Fruit fly (Drosophila melanogaster) whole organism, embryonic: ENCODE data around the gene CG11030.

ENCODE experiments used
- Ada2b ChIP-seq: fragments of 200-800 bp; sonication (Bioruptor generic); IDR thresholded peaks from 2 replicates; pipeline ENCODE4 v1.3.6; 2022; ENCODE audit warnings: missing biosample characterization, missing genetic modification characterization
- Adf1 ChIP-seq: fragments of 200-800 bp; sonication (Bioruptor generic); IDR thresholded peaks from 2 replicates; pipeline ENCODE4 v1.3.6; 2022; ENCODE audit warnings: missing biosample characterization, missing genetic modification characterization
- Antp ChIP-seq: fragments of 200-800 bp; sonication (Bioruptor generic); optimal IDR thresholded peaks from 3 replicates; lab custom pipeline; 2016; ENCODE audit warnings: missing biosample characterization, missing genetic modification characterization
- CG12219 ChIP-seq: fragments of 200-800 bp; sonication (Bioruptor generic); optimal IDR thresholded peaks from 3 replicates; lab custom pipeline; 2018; ENCODE audit warnings: missing biosample characterization, mild to moderate bottlenecking, missing genetic modification characterization
- CG13624 ChIP-seq: fragments of 200-800 bp; sonication (Bioruptor generic); optimal IDR thresholded peaks from 2 replicates; lab custom pipeline; 2016; ENCODE audit warnings: missing biosample characterization, missing genetic modification characterization
- CG13775 ChIP-seq: fragments of 200-800 bp; sonication (Bioruptor generic); optimal IDR thresholded peaks from 3 replicates; lab custom pipeline; 2017; ENCODE audit warnings: missing biosample characterization, mild to moderate bottlenecking, missing genetic modification characterization
- CG18619 ChIP-seq: fragments of 200-800 bp; sonication (Bioruptor generic); optimal IDR thresholded peaks from 3 replicates; lab custom pipeline; 2017; ENCODE audit warnings: missing biosample characterization, mild to moderate bottlenecking, missing genetic modification characterization
- CG2129 ChIP-seq: fragments of 200-800 bp; sonication (Bioruptor generic); IDR thresholded peaks from 2 replicates; pipeline ENCODE4 v1.3.6; 2022; ENCODE audit warnings: missing biosample characterization, missing genetic modification characterization; ENCODE audit not compliant: partially characterized antibody
- CG2678 ChIP-seq: fragments of 200-800 bp; sonication (Bioruptor generic); optimal IDR thresholded peaks from 3 replicates; lab custom pipeline; 2019; ENCODE audit warnings: missing biosample characterization, mild to moderate bottlenecking, missing genetic modification characterization, moderate library complexity
- CG42726 ChIP-seq: fragments of 200-800 bp; sonication (Bioruptor generic); IDR thresholded peaks from 2 replicates; pipeline ENCODE4 v1.3.6; 2022; ENCODE audit warnings: missing biosample characterization, missing genetic modification characterization; ENCODE audit not compliant: partially characterized antibody
- CG4282 ChIP-seq: fragments of 200-800 bp; sonication (Bioruptor generic); optimal IDR thresholded peaks from 2 replicates; lab custom pipeline; 2016; ENCODE audit warnings: missing biosample characterization, missing genetic modification characterization
- CG43689 ChIP-seq: fragments of 200-800 bp; sonication (Bioruptor generic); IDR thresholded peaks from 2 replicates; pipeline ENCODE4 v1.3.6; 2022; ENCODE audit warnings: missing biosample characterization, missing genetic modification characterization
- CG5245 ChIP-seq: fragments of 200-800 bp; sonication (Bioruptor generic); optimal IDR thresholded peaks from 3 replicates; lab custom pipeline; 2016; ENCODE audit warnings: missing biosample characterization, missing genetic modification characterization
- CG6175 ChIP-seq: fragments of 200-800 bp; sonication (Bioruptor generic); IDR thresholded peaks from 3 replicates; pipeline ENCODE4 v1.3.6; 2022; ENCODE audit warnings: missing biosample characterization, missing genetic modification characterization
- CG6854 ChIP-seq: fragments of 200-800 bp; sonication (Bioruptor generic); optimal IDR thresholded peaks from 3 replicates; lab custom pipeline; 2017; ENCODE audit warnings: missing biosample characterization, mild to moderate bottlenecking, missing genetic modification characterization
- CG8944 ChIP-seq: fragments of 200-800 bp; sonication (Bioruptor generic); optimal IDR thresholded peaks from 3 replicates; lab custom pipeline; 2016; ENCODE audit warnings: missing biosample characterization, missing genetic modification characterization
- CG9727 ChIP-seq: fragments of 200-800 bp; sonication (Bioruptor generic); optimal IDR thresholded peaks from 3 replicates; lab custom pipeline; 2017; ENCODE audit warnings: missing biosample characterization, mild to moderate bottlenecking, missing genetic modification characterization
- CkIIα-i1 ChIP-seq: fragments of 200-800 bp; sonication (Bioruptor generic); IDR thresholded peaks from 2 replicates; pipeline ENCODE4 v1.3.6; 2022; ENCODE audit warnings: missing biosample characterization, missing genetic modification characterization
- Dref ChIP-seq: fragments of 200-800 bp; sonication (Bioruptor generic); IDR thresholded peaks from 2 replicates; pipeline ENCODE4 v1.3.6; 2022; ENCODE audit warnings: missing biosample characterization, missing genetic modification characterization
- GATAe ChIP-seq: fragments of 200-800 bp; sonication (Bioruptor generic); conservative IDR thresholded peaks from 2 replicates; pipeline ENCODE4 v1.3.6; 2022; ENCODE audit warnings: missing biosample characterization, missing genetic modification characterization
- H2.0 ChIP-seq: fragments of 200-800 bp; sonication (Bioruptor generic); IDR thresholded peaks from 2 replicates; pipeline ENCODE4 v1.3.6; 2022; ENCODE audit warnings: missing biosample characterization, missing genetic modification characterization
- MTF-1 ChIP-seq: fragments of 200-800 bp; sonication (Bioruptor generic); optimal IDR thresholded peaks from 2 replicates; lab custom pipeline; 2018; ENCODE audit warnings: missing biosample characterization, mild to moderate bottlenecking, missing genetic modification characterization, borderline replicate concordance
- Max ChIP-seq: fragments of 200-800 bp; sonication (Bioruptor generic); optimal IDR thresholded peaks from 2 replicates; lab custom pipeline; 2016; ENCODE audit warnings: missing biosample characterization, mild to moderate bottlenecking, missing genetic modification characterization
- Mes4 ChIP-seq: fragments of 200-800 bp; sonication (Bioruptor generic); optimal IDR thresholded peaks from 2 replicates; lab custom pipeline; 2016; ENCODE audit warnings: missing biosample characterization, missing genetic modification characterization
- Nf-YB ChIP-seq: fragments of 200-800 bp; sonication (Bioruptor generic); optimal IDR thresholded peaks from 3 replicates; lab custom pipeline; 2019; ENCODE audit warnings: missing biosample characterization, mild to moderate bottlenecking, missing genetic modification characterization, moderate library complexity
- Rx ChIP-seq: fragments of 200-800 bp; sonication (Bioruptor generic); IDR thresholded peaks from 2 replicates; pipeline ENCODE4 v1.3.6; 2022; ENCODE audit warnings: missing biosample characterization, missing genetic modification characterization
- Spps ChIP-seq: fragments of 200-800 bp; sonication (Bioruptor generic); optimal IDR thresholded peaks from 2 replicates; lab custom pipeline; 2018; ENCODE audit warnings: missing biosample characterization, mild to moderate bottlenecking, missing genetic modification characterization
- Sry-δ ChIP-seq: fragments of 200-800 bp; sonication (Bioruptor generic); optimal IDR thresholded peaks from 2 replicates; lab custom pipeline; 2016; ENCODE audit warnings: missing biosample characterization, missing genetic modification characterization
- Vsx1 ChIP-seq: fragments of 200-800 bp; sonication (Bioruptor generic); optimal IDR thresholded peaks from 2 replicates; lab custom pipeline; 2017; ENCODE audit warnings: missing biosample characterization, mild to moderate bottlenecking, missing genetic modification characterization, missing genetic modification reagents
- abd-A ChIP-seq: fragments of 200-800 bp; sonication (Bioruptor generic); optimal IDR thresholded peaks from 3 replicates; lab custom pipeline; 2019; ENCODE audit warnings: missing biosample characterization, mild to moderate bottlenecking, missing genetic modification characterization, moderate library complexity
- ap ChIP-seq: fragments of 200-800 bp; sonication (Bioruptor generic); IDR thresholded peaks from 2 replicates; pipeline ENCODE4 v1.3.6; 2022; ENCODE audit warnings: missing biosample characterization, missing genetic modification characterization
- ara ChIP-seq: fragments of 200-800 bp; sonication (Bioruptor generic); IDR thresholded peaks from 2 replicates; pipeline ENCODE4 v1.3.6; 2022; ENCODE audit warnings: missing biosample characterization, missing genetic modification characterization
- cg ChIP-seq: fragments of 200-800 bp; sonication (Bioruptor generic); optimal IDR thresholded peaks from 3 replicates; lab custom pipeline; 2019; ENCODE audit warnings: missing biosample characterization, mild to moderate bottlenecking, missing genetic modification characterization, moderate library complexity
- chinmo ChIP-seq: fragments of 200-800 bp; sonication (Bioruptor generic); IDR thresholded peaks from 4 replicates; pipeline ENCODE4 v1.3.6; 2022; ENCODE audit warnings: missing biosample characterization, missing genetic modification characterization; ENCODE audit not compliant: partially characterized antibody
- dpn ChIP-seq, 2 experiments: fragments of 200-800 bp; sonication (Bioruptor generic); optimal IDR thresholded peaks; 3 replicates each; lab custom pipeline; 2016; ENCODE audit warnings: missing biosample characterization in 2 of 2, missing genetic modification characterization in 2 of 2
- en ChIP-seq: fragments of 200-800 bp; sonication (Bioruptor generic); optimal IDR thresholded peaks from 2 replicates; lab custom pipeline; 2016; ENCODE audit warnings: missing biosample characterization, missing genetic modification characterization
- exex ChIP-seq: fragments of 200-800 bp; sonication (Bioruptor generic); optimal IDR thresholded peaks from 4 replicates; lab custom pipeline; 2018; ENCODE audit warnings: missing biosample characterization, mild to moderate bottlenecking, missing genetic modification characterization, moderate library complexity
- gem ChIP-seq: fragments of 200-800 bp; sonication (Bioruptor generic); optimal IDR thresholded peaks from 2 replicates; lab custom pipeline; 2019; ENCODE audit warnings: missing biosample characterization, mild to moderate bottlenecking, missing genetic modification characterization, moderate library complexity
- inv ChIP-seq: fragments of 200-800 bp; sonication (Bioruptor generic); IDR thresholded peaks from 2 replicates; pipeline ENCODE4 v1.3.6; 2022; ENCODE audit warnings: missing biosample characterization, missing genetic modification characterization; ENCODE audit not compliant: partially characterized antibody
- knrl ChIP-seq: fragments of 200-800 bp; sonication (Bioruptor generic); IDR thresholded peaks from 3 replicates; pipeline ENCODE4 v1.3.6; 2022; ENCODE audit warnings: missing biosample characterization, missing genetic modification characterization; ENCODE audit not compliant: partially characterized antibody
- lab ChIP-seq: fragments of 200-800 bp; sonication (Bioruptor generic); optimal IDR thresholded peaks from 3 replicates; lab custom pipeline; 2017; ENCODE audit warnings: missing biosample characterization, missing genetic modification characterization, mild to moderate bottlenecking, moderate library complexity, missing genetic modification reagents
- lola ChIP-seq, 3 experiments: fragments of >200 bp in 2 of 3; fragments of 200-800 bp in 1 of 3; sonication (Bioruptor generic) in 1 of 3; optimal IDR thresholded peaks; 2 replicates each; lab custom pipeline; 2017 to 2019; ENCODE audit warnings: missing biosample characterization in 3 of 3, missing genetic modification characterization in 3 of 3, mild to moderate bottlenecking in 1 of 3, moderate library complexity in 1 of 3
- luna ChIP-seq: fragments of 200-800 bp; sonication (Bioruptor generic); optimal IDR thresholded peaks from 2 replicates; lab custom pipeline; 2016; ENCODE audit warnings: missing biosample characterization, missing genetic modification characterization
- pho ChIP-seq: fragments of 200-800 bp; sonication (Bioruptor generic); optimal IDR thresholded peaks from 2 replicates; lab custom pipeline; 2016; ENCODE audit warnings: missing biosample characterization, missing genetic modification characterization
- schlank ChIP-seq: fragments of 200-800 bp; sonication (Bioruptor generic); optimal IDR thresholded peaks from 2 replicates; lab custom pipeline; 2018; ENCODE audit warnings: missing biosample characterization, mild to moderate bottlenecking, missing genetic modification characterization
- sna ChIP-seq: fragments of 200-800 bp; sonication (Bioruptor generic); IDR thresholded peaks from 2 replicates; pipeline ENCODE4 v1.3.6; 2022; ENCODE audit warnings: missing biosample characterization, missing genetic modification characterization; ENCODE audit not compliant: partially characterized antibody
- vnd ChIP-seq: fragments of 200-800 bp; sonication (Bioruptor generic); IDR thresholded peaks from 3 replicates; pipeline ENCODE4 v1.3.6; 2022; ENCODE audit warnings: missing biosample characterization, missing genetic modification characterization; ENCODE audit not compliant: partially characterized antibody
- zfh2 ChIP-seq: fragments of 200-800 bp; sonication (Bioruptor generic); optimal IDR thresholded peaks from 2 replicates; lab custom pipeline; 2016; ENCODE audit warnings: missing biosample characterization, missing genetic modification characterization

CG11030 gene

dm6 chr2L:5720407-5721228, 3.8 kb upstream of the CG11030 start, which contains the start of the genes CG11149 and sip1 (continued):
- no peak for TF ChIP-seq CG6854 (GFP tag; lab: Kevin White, UChicago)
- TF ChIP-seq Max = no peak
- TF ChIP-seq MTF-1 = no peak
- TF ChIP-seq lab (GFP tag; lab: Kevin White, UChicago) = no peak
- TF ChIP-seq ap (GFP tag; lab: Robert Waterston, UW) = no peak
- no peak; the same call in 2 of the 3 replicates for TF ChIP-seq knrl (GFP tag; lab: Robert Waterston, UW)
- TF ChIP-seq pho (GFP tag; lab: Kevin White, UChicago) = no peak
- TF ChIP-seq CG42726 = no peak
- no peak for TF ChIP-seq CkIIα-i1
- TF ChIP-seq luna (GFP tag; lab: Kevin White, UChicago) = no peak
- no peak for TF ChIP-seq CG43689 (GFP tag; lab: Robert Waterston, UW)
- no peak for TF ChIP-seq CG13624
- no peak for TF ChIP-seq cg
- TF ChIP-seq Spps (tag; lab: Kevin White, UChicago) = no peak
- TF ChIP-seq exex (tag; lab: Kevin White, UChicago) = peak; percentile 94
- no peak for TF ChIP-seq gem (tag; lab: Kevin White, UChicago)
- TF ChIP-seq H2.0 (GFP tag; lab: Robert Waterston, UW) = no peak
- TF ChIP-seq schlank (tag; lab: Kevin White, UChicago) = no peak
- no peak for TF ChIP-seq Nf-YB (GFP tag; lab: Kevin White, UChicago)
- TF ChIP-seq Dref (GFP tag; lab: Robert Waterston, UW) = peak; percentile 69
- no peak for TF ChIP-seq CG5245 (GFP tag; lab: Kevin White, UChicago)
- TF ChIP-seq CG4282 (GFP tag; lab: Kevin White, UChicago) = no peak
- no peak for TF ChIP-seq CG13775 (GFP tag; lab: Kevin White, UChicago)
- no peak for TF ChIP-seq CG2129 (GFP tag; lab: Robert Waterston, UW)
- peak; percentile 74 for TF ChIP-seq Sry-δ (GFP tag; lab: Kevin White, UChicago)
- TF ChIP-seq lola (GFP tag; optimal IDR thresholded peaks at IDR 0.05; lab: Kevin White, UChicago) = no peak
- peak; percentile 48; the same call in 1 of the 2 replicates for TF ChIP-seq GATAe (GFP tag; lab: Robert Waterston, UW)
- TF ChIP-seq Adf1 = no peak
- TF ChIP-seq en (GFP tag; lab: Kevin White, UChicago) = no peak
- TF ChIP-seq sna (GFP tag; lab: Robert Waterston, UW) = peak; percentile 77
- peak; percentile 15; the same call in 1 of the 3 replicates for TF ChIP-seq vnd (GFP tag; lab: Robert Waterston, UW)
- no peak for TF ChIP-seq abd-A (tag; lab: Kevin White, UChicago)
- TF ChIP-seq Rx = no peak
- no peak for TF ChIP-seq ara (GFP tag; lab: Robert Waterston, UW)
- no peak for TF ChIP-seq zfh2 (GFP tag; lab: Kevin White, UChicago)
- TF ChIP-seq Mes4 (GFP tag; lab: Kevin White, UChicago) = no peak
- no peak for TF ChIP-seq CG6175
- no peak for TF ChIP-seq dpn (GFP tag; optimal IDR thresholded peaks at IDR 0.05; lab: Kevin White, UChicago)
- TF ChIP-seq chinmo (GFP tag; lab: Robert Waterston, UW) = peak; percentile 82; the same call in 1 of the 4 replicates
- TF ChIP-seq CG18619 (GFP tag; lab: Kevin White, UChicago) = no peak
- no peak for TF ChIP-seq CG8944 (GFP tag; lab: Kevin White, UChicago)
- peak; percentile 16; the same call in 1 of the 2 replicates for TF ChIP-seq inv (GFP tag; lab: Robert Waterston, UW)
- TF ChIP-seq Vsx1 (GFP tag; lab: Kevin White, UChicago) = no peak
- TF ChIP-seq Ada2b (GFP tag; lab: Robert Waterston, UW) = no peak
- TF ChIP-seq CG9727 (GFP tag; lab: Kevin White, UChicago) = no peak
- no peak for TF ChIP-seq CG12219 (GFP tag; lab: Kevin White, UChicago)
- TF ChIP-seq Antp (GFP tag; lab: Kevin White, UChicago) = no peak
- no peak for TF ChIP-seq CG2678 (tag; lab: Kevin White, UChicago)
